Fruit fly (Drosophila melanogaster): Measurements from ENCODE around the gene HDAC11.

Gene HDAC11

dm6 chr3R:24810844-24811625, 45.0 kb downstream of the HDAC11 start (continued):
- TF ChIP-seq zen2 (GFP tag; IDR thresholded peaks at IDR 0.05; ENCODE audit: partially characterized antibody) (no peak), jigr1 (GFP tag; IDR thresholded peaks at IDR 0.05) (no peak), zf30C (GFP tag; optimal IDR thresholded peaks at IDR 0.05) (no peak), pum (GFP tag; optimal IDR thresholded peaks at IDR 0.05) (peak; percentile 67), CrebB (tag; optimal IDR thresholded peaks at IDR 0.05) (peak; percentile 87), croc (GFP tag; conservative IDR thresholded peaks at IDR 0.05) (peak; percentile 58; the same call in 2 of the 3 replicates), CG8478 (optimal IDR thresholded peaks at IDR 0.05) (no peak), Mrtf (GFP tag; IDR thresholded peaks at IDR 0.05) (peak; percentile 89), gsb-n (tag; optimal IDR thresholded peaks at IDR 0.05) (peak; percentile 65), CkIIα-i1 (GFP tag; IDR thresholded peaks at IDR 0.05) (0 out of 2 replicates have a peak, but pooled peaks have one; percentile 24), CG14014 (GFP tag; IDR thresholded peaks at IDR 0.05) (peak; percentile 93), CG10959 (GFP tag; IDR thresholded peaks at IDR 0.05) (peak; percentile 58; the same call in 1 of the 2 replicates), CG8944 (GFP tag; optimal IDR thresholded peaks at IDR 0.05) (peak; percentile 78), grau (tag; optimal IDR thresholded peaks at IDR 0.05) (peak; percentile 91), CG7963 (GFP tag; IDR thresholded peaks at IDR 0.05; ENCODE audit: partially characterized antibody) (no peak), stc (GFP tag; IDR thresholded peaks at IDR 0.05) (peak; percentile 85), Atf3 (GFP tag; optimal IDR thresholded peaks at IDR 0.05) (peak; percentile 76), CG10366 (GFP tag; IDR thresholded peaks at IDR 0.05) (peak; percentile 89), CG30020 (tag; optimal IDR thresholded peaks at IDR 0.05) (peak; percentile 41), CG12391 (tag; optimal IDR thresholded peaks at IDR 0.05) (peak; percentile 85), CG12299 (tag; optimal IDR thresholded peaks at IDR 0.05) (peak; percentile 73), Hr3 (GFP tag; optimal IDR thresholded peaks at IDR 0.05) (peak; percentile 87), HLH3B (GFP tag; IDR thresholded peaks at IDR 0.05) (peak; percentile 89), CG9437 (GFP tag; optimal IDR thresholded peaks at IDR 0.05) (peak; percentile 76), B-H1 (GFP tag; IDR thresholded peaks at IDR 0.05) (peak; percentile 87), Dll (GFP tag; IDR thresholded peaks at IDR 0.05; ENCODE audit: partially characterized antibody) (no peak), CG6272 (GFP tag; IDR thresholded peaks at IDR 0.05) (peak; percentile 81), nerfin-1 (tag; optimal IDR thresholded peaks at IDR 0.05) (peak; percentile 77), knrl (GFP tag; IDR thresholded peaks at IDR 0.05; ENCODE audit: partially characterized antibody) (no peak), CG30431 (GFP tag; optimal IDR thresholded peaks at IDR 0.05) (peak; percentile 73), org-1 (GFP tag; optimal IDR thresholded peaks at IDR 0.05) (peak; percentile 85), CG32767 (GFP tag; IDR thresholded peaks at IDR 0.05) (peak; percentile 81), Sox102F (GFP tag; optimal IDR thresholded peaks at IDR 0.05) (peak; percentile 92), CG6854 (GFP tag; optimal IDR thresholded peaks at IDR 0.05) (peak; percentile 77), Vsx1 (GFP tag; optimal IDR thresholded peaks at IDR 0.05) (peak; percentile 66), CG9609 (GFP tag; optimal IDR thresholded peaks at IDR 0.05) (peak; percentile 84), hb (GFP tag; IDR thresholded peaks at IDR 0.05; ENCODE audit: partially characterized antibody) (no peak), CG14050 (GFP tag; IDR thresholded peaks at IDR 0.05) (peak; percentile 74), ara (GFP tag; IDR thresholded peaks at IDR 0.05) (peak; percentile 78), fd96Cb (tag; optimal IDR thresholded peaks at IDR 0.05) (peak; percentile 88), CG7786 (GFP tag; optimal IDR thresholded peaks at IDR 0.05) (peak; percentile 92), wek (GFP tag; optimal IDR thresholded peaks at IDR 0.05) (peak; percentile 77), Ssrp (tag; optimal IDR thresholded peaks at IDR 0.05) (peak; percentile 79), CG10267 (tag; optimal IDR thresholded peaks at IDR 0.05) (peak; percentile 63), CG18262 (tag; optimal IDR thresholded peaks at IDR 0.05) (peak; percentile 81), ac (GFP tag; optimal IDR thresholded peaks at IDR 0.05) (peak; percentile 30), ci (GFP tag; IDR thresholded peaks at IDR 0.05) (peak; percentile 94), Ada2b (GFP tag; IDR thresholded peaks at IDR 0.05) (peak; percentile 90), CG6683 (GFP tag; optimal IDR thresholded peaks at IDR 0.05) (peak; percentile 70)
